Worm (Caenorhabditis elegans) whole organism, L1 larva: ENCODE data around the gene ZC204.17.

Experiments used
- ceh-82 ChIP-seq, 3 experiments: fragments of 150-350 bp in 1 of 3; sonication (generic microtip) in 2 of 3; optimal IDR thresholded peaks; 2 replicates each; lab custom pipeline; 2014 to 2017; ENCODE audit warnings: missing biosample characterization in 3 of 3, missing genetic modification characterization in 3 of 3
- ceh-88 ChIP-seq: fragments of 200-800 bp; sonication (Bioruptor generic); IDR thresholded peaks from 2 replicates; pipeline ENCODE4 v1.3.6; 2022; ENCODE audit warnings: missing genetic modification characterization, missing compliant biosample characterization
- ces-1 ChIP-seq: fragments of 150-350 bp; optimal IDR thresholded peaks from 2 replicates; lab custom pipeline; 2014; ENCODE audit warnings: missing biosample characterization, missing genetic modification reagents, missing genetic modification characterization
- lin-13 ChIP-seq: fragments of 150-350 bp; optimal IDR thresholded peaks from 2 replicates; lab custom pipeline; 2014; ENCODE audit warnings: missing biosample characterization, missing genetic modification reagents, missing genetic modification characterization
- lin-39 ChIP-seq: fragments of 150-350 bp; optimal IDR thresholded peaks from 2 replicates; lab custom pipeline; 2014; ENCODE audit warnings: missing biosample characterization, missing genetic modification reagents, missing genetic modification characterization
- nhr-237 ChIP-seq: fragments of 150-350 bp; optimal IDR thresholded peaks from 2 replicates; lab custom pipeline; 2014; ENCODE audit warnings: missing biosample characterization, missing genetic modification characterization
- nhr-47 ChIP-seq: sonication (generic microtip); optimal IDR thresholded peaks from 2 replicates; lab custom pipeline; 2016; ENCODE audit warnings: mild to moderate bottlenecking, missing genetic modification characterization, moderate library complexity, missing compliant biosample characterization
- nhr-76 ChIP-seq: sonication (generic microtip); optimal IDR thresholded peaks from 2 replicates; lab custom pipeline; 2017; ENCODE audit warnings: missing biosample characterization, missing genetic modification characterization
- pqm-1 ChIP-seq: sonication (generic microtip); optimal IDR thresholded peaks from 3 replicates; lab custom pipeline; 2017; ENCODE audit warnings: missing biosample characterization, missing genetic modification characterization
- skn-1 ChIP-seq: fragments of 150-350 bp; optimal IDR thresholded peaks from 2 replicates; lab custom pipeline; 2014; ENCODE audit warnings: missing biosample characterization, missing genetic modification characterization
- snpc-4 ChIP-seq: fragments of 150-350 bp; optimal IDR thresholded peaks from 2 replicates; lab custom pipeline; 2014; ENCODE audit warnings: missing biosample characterization, missing genetic modification characterization
- ztf-11 ChIP-seq, 2 experiments: sonication (generic microtip); optimal IDR thresholded peaks; 2 replicates each; lab custom pipeline; 2016 to 2017; ENCODE audit warnings: missing genetic modification characterization in 2 of 2, missing biosample characterization in 1 of 2, missing compliant biosample characterization in 1 of 2
- ztf-4 ChIP-seq: fragments of 150-350 bp; optimal IDR thresholded peaks from 2 replicates; lab custom pipeline; 2014; ENCODE audit warnings: missing biosample characterization, missing genetic modification characterization

DNA sequence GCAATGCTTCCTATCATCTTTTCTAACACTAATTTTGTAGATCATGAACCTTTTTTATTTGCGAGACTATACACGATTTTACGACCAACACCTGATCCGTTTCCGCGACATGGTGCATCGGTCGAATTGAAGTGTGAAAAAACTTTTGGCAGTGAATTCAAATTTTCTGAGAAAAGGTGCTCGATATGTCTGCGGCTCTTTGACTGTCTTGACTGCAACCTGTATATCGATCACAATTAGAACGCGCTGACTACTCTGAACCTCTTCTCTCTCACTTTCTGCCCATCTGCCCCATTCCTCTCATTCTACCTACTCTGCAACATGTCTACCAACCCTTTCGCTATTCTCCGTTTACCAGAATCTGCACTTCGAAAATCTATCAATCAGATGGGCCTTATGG, 36.1 kb upstream of the ZC204.17 start, which contains the start of gene fbxb-26:
- TF ChIP-seq ces-1 (no peak), lin-13 (GFP tag; lab: Kevin White, UChicago) (no peak), nhr-47 (tag; lab: Kevin White, UChicago) (no peak), skn-1 (no peak), pqm-1 (tag; lab: Kevin White, UChicago) (no peak), ceh-88 (no peak), snpc-4 (tag; lab: Kevin White, UChicago) (no peak), ztf-4 (tag; lab: Kevin White, UChicago) (no peak), nhr-76 (tag; lab: Kevin White, UChicago) (no peak), ceh-82 (tag; optimal IDR thresholded peaks at IDR 0.05; lab: Kevin White, UChicago) (no peak), nhr-237 (no peak), lin-39 (tag; lab: Kevin White, UChicago) (no peak), ztf-11 (tag; optimal IDR thresholded peaks at IDR 0.05; lab: Kevin White, UChicago) (no peak)
